Worm (Caenorhabditis elegans) whole organism, L4 larva: Measurements from ENCODE around the gene F56C9.10.

Experiments used
- egl-27 ChIP-seq: sonication (generic microtip); optimal IDR thresholded peaks from 3 replicates; lab custom pipeline; 2017; ENCODE audit warnings: missing biosample characterization, missing genetic modification reagents, missing genetic modification characterization
- lin-39 ChIP-seq: fragments of 150-350 bp; optimal IDR thresholded peaks from 2 replicates; lab custom pipeline; 2014; ENCODE audit warnings: missing biosample characterization, missing genetic modification reagents, missing genetic modification characterization
- rbr-2 ChIP-seq: sonication (generic microtip); optimal IDR thresholded peaks from 2 replicates; lab custom pipeline; 2016; ENCODE audit warnings: missing genotype, missing genetic modification characterization, missing compliant biosample characterization
- zfp-3 ChIP-seq: fragments of 200-800 bp; sonication (Bioruptor generic); conservative IDR thresholded peaks from 2 replicates; pipeline ENCODE4 v1.3.6; 2022; ENCODE audit warnings: missing genetic modification reagents, missing genetic modification characterization, missing compliant biosample characterization
- ztf-11 ChIP-seq: fragments of 150-350 bp; optimal IDR thresholded peaks from 2 replicates; lab custom pipeline; 2014; ENCODE audit warnings: missing biosample characterization, missing genetic modification characterization

ce11 chrIII:7329155-7329732, 5.9 kb downstream of the F56C9.10 start, which contains the start of gene lab-2:
- TF ChIP-seq lin-39 (tag; lab: Kevin White, UChicago) (no peak), egl-27 (tag; lab: Kevin White, UChicago) (no peak), rbr-2 (no peak), zfp-3 (GFP tag; lab: Robert Waterston, UW) (0 out of 2 replicates have a peak, but pooled peaks have one; percentile 21), ztf-11 (no peak)
